Worm (Caenorhabditis elegans) whole organism, L2 larva: ENCODE measurements around the gene Y59A8B.21.

Source experiments
- C34F6.9 ChIP-seq: fragments of 150-350 bp; optimal IDR thresholded peaks from 2 replicates; lab custom pipeline; 2014; ENCODE audit warnings: missing biosample characterization, missing genetic modification characterization
- F13H6.1 ChIP-seq: sonication (generic microtip); optimal IDR thresholded peaks from 2 replicates; lab custom pipeline; 2016; ENCODE audit warnings: missing genetic modification characterization, missing compliant biosample characterization
- R02D3.7 ChIP-seq: fragments of 150-350 bp; optimal IDR thresholded peaks from 2 replicates; lab custom pipeline; 2014; ENCODE audit warnings: missing biosample characterization, missing genetic modification characterization
- Y55F3AM.14 ChIP-seq: fragments of 200-800 bp; sonication (Bioruptor generic); optimal IDR thresholded peaks from 2 replicates; lab custom pipeline; 2018; ENCODE audit warnings: mild to moderate bottlenecking, missing genetic modification characterization, missing compliant biosample characterization
- ZK546.5 ChIP-seq: sonication (generic microtip); optimal IDR thresholded peaks from 2 replicates; lab custom pipeline; 2017; ENCODE audit warnings: missing biosample characterization, missing genetic modification characterization
- ama-1 ChIP-seq: fragments of 150-350 bp; optimal IDR thresholded peaks from 2 replicates; lab custom pipeline; 2018; ENCODE audit warnings: inconsistent platforms
- blmp-1 ChIP-seq: sonication (generic microtip); optimal IDR thresholded peaks from 2 replicates; lab custom pipeline; 2017; ENCODE audit warnings: missing genetic modification characterization, mild to moderate bottlenecking, missing compliant biosample characterization, antibody characterized with exemption, moderate library complexity; ENCODE audit not compliant: insufficient read depth
- ceh-16 ChIP-seq: fragments of 150-350 bp; optimal IDR thresholded peaks from 2 replicates; lab custom pipeline; 2014; ENCODE audit warnings: missing biosample characterization, missing genetic modification characterization
- ceh-82 ChIP-seq: fragments of 150-350 bp; optimal IDR thresholded peaks from 2 replicates; lab custom pipeline; 2014; ENCODE audit warnings: missing biosample characterization, missing genetic modification characterization
- crh-2 ChIP-seq: sonication (generic microtip); optimal IDR thresholded peaks from 2 replicates; lab custom pipeline; 2017; ENCODE audit warnings: missing biosample characterization, missing genetic modification characterization
- dmd-4 ChIP-seq: sonication (generic microtip); optimal IDR thresholded peaks from 2 replicates; lab custom pipeline; 2017; ENCODE audit warnings: missing biosample characterization, missing genetic modification characterization
- elt-1 ChIP-seq: fragments of 150-350 bp; optimal IDR thresholded peaks from 2 replicates; lab custom pipeline; 2014; ENCODE audit warnings: missing biosample characterization, missing genetic modification characterization
- elt-3 ChIP-seq: sonication (generic microtip); optimal IDR thresholded peaks from 2 replicates; lab custom pipeline; 2017; ENCODE audit warnings: missing biosample characterization, missing genetic modification characterization
- fos-1 ChIP-seq: fragments of 150-350 bp; optimal IDR thresholded peaks from 2 replicates; lab custom pipeline; 2014; ENCODE audit warnings: missing biosample characterization, missing genetic modification characterization
- gmeb-1 ChIP-seq: fragments of 150-350 bp; optimal IDR thresholded peaks from 2 replicates; lab custom pipeline; 2014; ENCODE audit warnings: missing biosample characterization, missing genetic modification characterization
- lin-11 ChIP-seq: fragments of 150-350 bp; sonication (generic microtip); optimal IDR thresholded peaks from 2 replicates; lab custom pipeline; 2014; ENCODE audit warnings: missing biosample characterization, missing genetic modification characterization, inconsistent platforms, mixed read lengths
- lin-13 ChIP-seq: fragments of 150-350 bp; optimal IDR thresholded peaks from 2 replicates; lab custom pipeline; 2014; ENCODE audit warnings: missing biosample characterization, missing genetic modification reagents, missing genetic modification characterization
- lin-39 ChIP-seq: fragments of 150-350 bp; optimal IDR thresholded peaks from 2 replicates; lab custom pipeline; 2014; ENCODE audit warnings: missing biosample characterization, missing genetic modification reagents, missing genetic modification characterization
- lsy-2 ChIP-seq, 2 experiments: fragments of 150-350 bp in 1 of 2; sonication (generic microtip) in 1 of 2; optimal IDR thresholded peaks; 2 replicates each; lab custom pipeline; 2014 to 2017; ENCODE audit warnings: missing biosample characterization in 2 of 2, missing genetic modification characterization in 2 of 2
- mab-5 ChIP-seq: fragments of 150-350 bp; optimal IDR thresholded peaks from 2 replicates; lab custom pipeline; 2014; ENCODE audit warnings: missing biosample characterization, missing genetic modification characterization
- mbf-1 ChIP-seq: sonication (generic microtip); optimal IDR thresholded peaks from 2 replicates; lab custom pipeline; 2017; ENCODE audit warnings: missing biosample characterization, missing genetic modification characterization
- nhr-10 ChIP-seq: sonication (generic microtip); optimal IDR thresholded peaks from 2 replicates; lab custom pipeline; 2017; ENCODE audit warnings: missing biosample characterization, missing genetic modification characterization
- nhr-12 ChIP-seq: fragments of 150-350 bp; optimal IDR thresholded peaks from 2 replicates; lab custom pipeline; 2014; ENCODE audit warnings: missing biosample characterization, missing genetic modification characterization
- nhr-129 ChIP-seq: fragments of 150-350 bp; optimal IDR thresholded peaks from 2 replicates; lab custom pipeline; 2014; ENCODE audit warnings: missing biosample characterization, missing genetic modification characterization
- nhr-21 ChIP-seq: fragments of 150-350 bp; optimal IDR thresholded peaks from 2 replicates; lab custom pipeline; 2014; ENCODE audit warnings: missing biosample characterization, missing genetic modification characterization
- nhr-25 ChIP-seq: fragments of 150-350 bp; sonication (generic microtip); optimal IDR thresholded peaks from 3 replicates; lab custom pipeline; 2014; ENCODE audit warnings: missing biosample characterization, missing genetic modification characterization
- nhr-6 ChIP-seq: fragments of 150-350 bp; optimal IDR thresholded peaks from 2 replicates; lab custom pipeline; 2014; ENCODE audit warnings: missing biosample characterization, missing genetic modification characterization
- nhr-77 ChIP-seq: fragments of 150-350 bp; optimal IDR thresholded peaks from 2 replicates; lab custom pipeline; 2014; ENCODE audit warnings: missing biosample characterization, missing genetic modification characterization
- peb-1 ChIP-seq: fragments of 150-350 bp; optimal IDR thresholded peaks from 2 replicates; lab custom pipeline; 2014; ENCODE audit warnings: missing biosample characterization, missing genetic modification characterization
- sem-4 ChIP-seq: fragments of 150-350 bp; optimal IDR thresholded peaks from 2 replicates; lab custom pipeline; 2014; ENCODE audit warnings: missing biosample characterization, missing genetic modification reagents, missing genetic modification characterization
- skn-1 ChIP-seq: sonication (generic microtip); optimal IDR thresholded peaks from 2 replicates; lab custom pipeline; 2017; ENCODE audit warnings: missing biosample characterization, missing genetic modification characterization
- sma-3 ChIP-seq: sonication (generic microtip); optimal IDR thresholded peaks from 2 replicates; lab custom pipeline; 2016; ENCODE audit warnings: missing genetic modification reagents, missing genetic modification characterization, missing compliant biosample characterization
- sma-9 ChIP-seq, 2 experiments: fragments of 150-350 bp in 1 of 2; sonication (generic microtip) in 1 of 2; optimal IDR thresholded peaks; 2 replicates each; lab custom pipeline; 2014 to 2016; ENCODE audit warnings: missing genetic modification characterization in 2 of 2, mild to moderate bottlenecking in 1 of 2, missing biosample characterization in 1 of 2, missing compliant biosample characterization in 1 of 2, missing genetic modification reagents in 1 of 2, moderate library complexity in 1 of 2
- unc-39 ChIP-seq: fragments of 150-350 bp; optimal IDR thresholded peaks from 2 replicates; lab custom pipeline; 2014; ENCODE audit warnings: missing biosample characterization, missing genetic modification characterization
- unc-55 ChIP-seq: fragments of 150-350 bp; sonication (generic microtip); optimal IDR thresholded peaks from 3 replicates; lab custom pipeline; 2014; ENCODE audit warnings: missing biosample characterization, missing genetic modification reagents, missing genetic modification characterization
- unc-62 ChIP-seq: fragments of 150-350 bp; optimal IDR thresholded peaks from 2 replicates; lab custom pipeline; 2014; ENCODE audit warnings: missing biosample characterization, missing genetic modification reagents, missing genetic modification characterization
- ztf-11 ChIP-seq: sonication (generic microtip); optimal IDR thresholded peaks from 2 replicates; lab custom pipeline; 2017; ENCODE audit warnings: missing biosample characterization, missing genetic modification characterization
- ztf-4 ChIP-seq: fragments of 150-350 bp; optimal IDR thresholded peaks from 2 replicates; lab custom pipeline; 2014; ENCODE audit warnings: missing biosample characterization, missing genetic modification characterization

Y59A8B.21 gene

ce11 chrV:17978207-17978606, 7.9 kb upstream of the Y59A8B.21 start:
- TF ChIP-seq ztf-11 (tag; lab: Kevin White, UChicago) (no peak), fos-1 (tag; lab: Kevin White, UChicago) (peak; percentile 53), crh-2 (peak; percentile 3), ceh-16 (tag; lab: Kevin White, UChicago) (no peak)

- TF ChIP-seq R02D3.7 (tag; lab: Kevin White, UChicago): no peak
- no peak for TF ChIP-seq nhr-6 (tag; lab: Kevin White, UChicago)
- no peak for TF ChIP-seq blmp-1
- TF ChIP-seq nhr-77 (tag; lab: Kevin White, UChicago): no peak
- TF ChIP-seq sem-4: no peak
- TF ChIP-seq lin-39 (tag; lab: Kevin White, UChicago): no peak
- no peak for TF ChIP-seq ztf-4 (tag; lab: Kevin White, UChicago)
- no peak for TF ChIP-seq mab-5 (tag; lab: Kevin White, UChicago)
- TF ChIP-seq elt-3: no peak
- TF ChIP-seq sma-9 (GFP tag; optimal IDR thresholded peaks at IDR 0.05; lab: Kevin White, UChicago): no peak
- TF ChIP-seq sma-9 (tag; optimal IDR thresholded peaks at IDR 0.05; lab: Kevin White, UChicago): no peak
- TF ChIP-seq mbf-1 (tag; lab: Kevin White, UChicago): no peak
Observed at ce11 chrV:17979789-17980188, 6.3 kb upstream of the Y59A8B.21 start, which contains the start of gene snx-6. snx-6 (minus strand) TSS chrV:17980082.

ce11 chrV:17981732-17982131, 4.3 kb upstream of the Y59A8B.21 start:
- TF ChIP-seq C34F6.9 (tag; lab: Kevin White, UChicago): peak; percentile 41
- no peak for TF ChIP-seq ceh-82 (tag; lab: Kevin White, UChicago)
- no peak for TF ChIP-seq nhr-12 (tag; lab: Kevin White, UChicago)
- peak; percentile 45 for TF ChIP-seq nhr-129 (tag; lab: Kevin White, UChicago)
- no peak for TF ChIP-seq peb-1 (tag; lab: Kevin White, UChicago)
- TF ChIP-seq sma-9 (GFP tag; optimal IDR thresholded peaks at IDR 0.05; lab: Kevin White, UChicago): no peak
- TF ChIP-seq sma-9 (tag; optimal IDR thresholded peaks at IDR 0.05; lab: Kevin White, UChicago): no peak
- no peak for TF ChIP-seq blmp-1
- TF ChIP-seq unc-55 (GFP tag; lab: Kevin White, UChicago): peak; percentile 47
- no peak for TF ChIP-seq mab-5 (tag; lab: Kevin White, UChicago)
- peak; percentile 8 for TF ChIP-seq crh-2
- no peak for TF ChIP-seq nhr-21 (tag; lab: Kevin White, UChicago)
- TF ChIP-seq nhr-6 (tag; lab: Kevin White, UChicago): no peak
- no peak for TF ChIP-seq ama-1 (lab: Kevin White, UChicago)
- TF ChIP-seq lin-13 (GFP tag; lab: Kevin White, UChicago): peak; percentile 4
- peak; percentile 50 for TF ChIP-seq lin-11 (tag; lab: Kevin White, UChicago)
- no peak for TF ChIP-seq R02D3.7 (tag; lab: Kevin White, UChicago)
- TF ChIP-seq unc-62: no peak
- TF ChIP-seq nhr-25 (tag; lab: Kevin White, UChicago): peak; percentile 16
- TF ChIP-seq nhr-10 (tag; lab: Kevin White, UChicago): no peak
- TF ChIP-seq lsy-2 (tag; optimal IDR thresholded peaks at IDR 0.05; lab: Kevin White, UChicago): peak; percentile 95 to 98
- no peak for TF ChIP-seq ZK546.5
- TF ChIP-seq unc-39 (tag; lab: Kevin White, UChicago): no peak
- no peak for TF ChIP-seq lin-39 (tag; lab: Kevin White, UChicago)
- peak; percentile 1 for TF ChIP-seq F13H6.1
- no peak for TF ChIP-seq sma-3 (GFP tag; lab: Kevin White, UChicago)
- TF ChIP-seq Y55F3AM.14: no peak
- no peak for TF ChIP-seq elt-1
- no peak for TF ChIP-seq dmd-4 (tag; lab: Kevin White, UChicago)
- TF ChIP-seq skn-1: no peak
- no peak for TF ChIP-seq ztf-4 (tag; lab: Kevin White, UChicago)
- TF ChIP-seq gmeb-1: peak; percentile 18
- TF ChIP-seq fos-1 (tag; lab: Kevin White, UChicago): no peak

- TF ChIP-seq lin-39 (tag; lab: Kevin White, UChicago) (no peak), lsy-2 (tag; optimal IDR thresholded peaks at IDR 0.05; lab: Kevin White, UChicago) (peak in 1 of 2 experiments; percentile 53)
Observed at ce11 chrV:17982935-17983334, 3.1 kb upstream of the Y59A8B.21 start.
